Worm (Caenorhabditis elegans) whole organism, late embryonic: ENCODE results near the gene F36D3.14.

Source experiments
- ama-1 ChIP-seq: fragments of 150-350 bp; optimal IDR thresholded peaks from 2 replicates; lab custom pipeline; 2014
- ceh-2 ChIP-seq: sonication (generic microtip); optimal IDR thresholded peaks from 2 replicates; lab custom pipeline; 2016; ENCODE audit warnings: missing genotype, missing genetic modification characterization, missing compliant biosample characterization
- dve-1 ChIP-seq: sonication (generic microtip); optimal IDR thresholded peaks from 2 replicates; lab custom pipeline; 2017; ENCODE audit warnings: antibody characterized with exemption, mild to moderate bottlenecking, missing genetic modification characterization, missing compliant biosample characterization
- ets-4 ChIP-seq: sonication (generic microtip); optimal IDR thresholded peaks from 2 replicates; lab custom pipeline; 2016; ENCODE audit warnings: missing genetic modification characterization, missing compliant biosample characterization
- fkh-10 ChIP-seq: fragments of 150-350 bp; optimal IDR thresholded peaks from 2 replicates; lab custom pipeline; 2014; ENCODE audit warnings: missing biosample characterization, missing genetic modification reagents, missing genetic modification characterization
- lin-11 ChIP-seq: fragments of 200-800 bp; sonication (Bioruptor generic); optimal IDR thresholded peaks from 2 replicates; lab custom pipeline; 2018; ENCODE audit warnings: mild to moderate bottlenecking, missing genetic modification characterization, missing compliant biosample characterization
- nhr-11 ChIP-seq: fragments of 150-350 bp; optimal IDR thresholded peaks from 2 replicates; lab custom pipeline; 2014; ENCODE audit warnings: missing biosample characterization, missing genetic modification characterization
- ref-2 ChIP-seq: sonication (generic microtip); optimal IDR thresholded peaks from 2 replicates; lab custom pipeline; 2016; ENCODE audit warnings: missing genetic modification characterization, missing compliant biosample characterization
- tbx-2 ChIP-seq: sonication (generic microtip); optimal IDR thresholded peaks from 2 replicates; lab custom pipeline; 2016; ENCODE audit warnings: missing genetic modification characterization, missing compliant biosample characterization
- unc-55 ChIP-seq: sonication (generic microtip); optimal IDR thresholded peaks from 2 replicates; lab custom pipeline; 2017; ENCODE audit warnings: missing biosample characterization, missing genetic modification reagents, missing genetic modification characterization
- zip-5 ChIP-seq: sonication (generic microtip); optimal IDR thresholded peaks from 2 replicates; lab custom pipeline; 2016; ENCODE audit warnings: missing genetic modification characterization, missing compliant biosample characterization

DNA sequence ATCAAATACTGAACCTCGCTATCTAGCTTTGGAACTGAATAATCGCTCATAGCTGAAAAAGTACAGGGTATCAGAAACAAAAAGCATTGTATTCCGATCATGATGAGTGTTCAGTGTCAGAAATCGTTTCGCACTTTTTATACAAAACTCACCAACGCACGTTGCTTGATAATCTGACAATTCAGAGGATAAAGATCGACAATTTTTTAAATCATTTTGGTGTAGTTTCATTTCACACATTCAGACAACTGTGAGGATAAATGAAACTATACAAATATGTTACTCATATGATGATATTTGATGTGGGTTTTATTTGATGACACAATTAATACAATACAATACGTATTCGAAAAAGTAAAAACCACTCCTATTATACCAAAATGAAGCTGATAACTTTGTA lies 20.0 kb downstream of the F36D3.14 start, which contains the start of gene F57E7.2:
- TF ChIP-seq ets-4 (tag; lab: Kevin White, UChicago) (no peak), lin-11 (no peak), unc-55 (no peak), tbx-2 (tag; lab: Kevin White, UChicago) (no peak), zip-5 (tag; lab: Kevin White, UChicago) (no peak), ref-2 (tag; lab: Kevin White, UChicago) (no peak), nhr-11 (tag; lab: Kevin White, UChicago) (no peak), ama-1 (lab: Kevin White, UChicago) (no peak), ceh-2 (tag; lab: Kevin White, UChicago) (no peak), dve-1 (tag; lab: Kevin White, UChicago) (no peak), fkh-10 (no peak)
